Fruit fly (Drosophila melanogaster): ENCODE data around the gene CG1523.

Gene CG1523

dm6 chr3R:28847547-28848316, 28.3 kb upstream of the CG1523 start (continued):
- TF ChIP-seq unpg (GFP tag; optimal IDR thresholded peaks at IDR 0.05), result peak; percentile 6
- TF ChIP-seq tio (GFP tag; optimal IDR thresholded peaks at IDR 0.05), result peak; percentile 16
- TF ChIP-seq CG2120 (GFP tag; optimal IDR thresholded peaks at IDR 0.05), result no peak
- TF ChIP-seq CG9437 (GFP tag; optimal IDR thresholded peaks at IDR 0.05), result no peak
- no peak for TF ChIP-seq CG18011 (GFP tag; optimal IDR thresholded peaks at IDR 0.05)
- no peak for TF ChIP-seq unc-4 (GFP tag; IDR thresholded peaks at IDR 0.05; ENCODE audit: partially characterized antibody)
- TF ChIP-seq zfh2 (GFP tag; optimal IDR thresholded peaks at IDR 0.05), result no peak
- TF ChIP-seq HLH54F (GFP tag; optimal IDR thresholded peaks at IDR 0.05), result no peak
- TF ChIP-seq Kr (GFP tag; optimal IDR thresholded peaks at IDR 0.05), result no peak
- TF ChIP-seq cg (GFP tag; optimal IDR thresholded peaks at IDR 0.05), result no peak
- no peak for TF ChIP-seq gfzf (GFP tag; optimal IDR thresholded peaks at IDR 0.05)
- peak; percentile 15 for TF ChIP-seq CG8924 (tag; optimal IDR thresholded peaks at IDR 0.05)
- no peak for TF ChIP-seq CG9215 (GFP tag; IDR thresholded peaks at IDR 0.05)
- TF ChIP-seq CG10366 (GFP tag; IDR thresholded peaks at IDR 0.05), result no peak
- no peak for TF ChIP-seq CG34224 (GFP tag; IDR thresholded peaks at IDR 0.05; ENCODE audit: partially characterized antibody)
- TF ChIP-seq Ssrp (tag; optimal IDR thresholded peaks at IDR 0.05), result peak; percentile 32
- TF ChIP-seq row (GFP tag; IDR thresholded peaks at IDR 0.05), result peak; percentile 47; the same call in 2 of the 3 replicates
- no peak for TF ChIP-seq CG2875 (GFP tag; optimal IDR thresholded peaks at IDR 0.05)
- TF ChIP-seq lov (optimal IDR thresholded peaks at IDR 0.05), result no peak
- TF ChIP-seq lov (GFP tag; IDR thresholded peaks at IDR 0.05), result no peak
- no peak for TF ChIP-seq sr (GFP tag; IDR thresholded peaks at IDR 0.05)
- TF ChIP-seq CG2129 (GFP tag; IDR thresholded peaks at IDR 0.05; ENCODE audit: partially characterized antibody), result no peak
- TF ChIP-seq CG1024 (GFP tag; IDR thresholded peaks at IDR 0.05), result no peak
- TF ChIP-seq zen2 (GFP tag; IDR thresholded peaks at IDR 0.05; ENCODE audit: partially characterized antibody), result no peak
- TF ChIP-seq Nf-YC (tag; optimal IDR thresholded peaks at IDR 0.05), result no peak
- TF ChIP-seq cas (GFP tag; IDR thresholded peaks at IDR 0.05), result no peak
- no peak for TF ChIP-seq CG11247 (GFP tag; IDR thresholded peaks at IDR 0.05)
- TF ChIP-seq zfh1 (GFP tag; IDR thresholded peaks at IDR 0.05), result no peak
- no peak for TF ChIP-seq tin (GFP tag; optimal IDR thresholded peaks at IDR 0.05)
- no peak for TF ChIP-seq chif (GFP tag; optimal IDR thresholded peaks at IDR 0.05)
- TF ChIP-seq CG12104 (GFP tag; optimal IDR thresholded peaks at IDR 0.05), result no peak
- no peak for TF ChIP-seq HmgZ (tag; optimal IDR thresholded peaks at IDR 0.05)
- TF ChIP-seq bbx (GFP tag; IDR thresholded peaks at IDR 0.05; ENCODE audit: partially characterized antibody), result no peak
- no peak for TF ChIP-seq disco-r (GFP tag; optimal IDR thresholded peaks at IDR 0.05)
- no peak for TF ChIP-seq Optix (GFP tag; IDR thresholded peaks at IDR 0.05)
- TF ChIP-seq danr (GFP tag; IDR thresholded peaks at IDR 0.05), result no peak
- TF ChIP-seq Neu2 (GFP tag; optimal IDR thresholded peaks at IDR 0.05; ENCODE audit: borderline replicate concordance), result no peak
- no peak for TF ChIP-seq Lim3 (GFP tag; IDR thresholded peaks at IDR 0.05)
- TF ChIP-seq CG33557 (GFP tag; optimal IDR thresholded peaks at IDR 0.05), result no peak
- TF ChIP-seq jumu (GFP tag; optimal IDR thresholded peaks at IDR 0.05), result no peak
- no peak for TF ChIP-seq exex (tag; optimal IDR thresholded peaks at IDR 0.05)
- TF ChIP-seq MBD-R2 (GFP tag; IDR thresholded peaks at IDR 0.05), result no peak
- TF ChIP-seq CG10565 (GFP tag; optimal IDR thresholded peaks at IDR 0.05), result no peak
- TF ChIP-seq fd96Cb (tag; optimal IDR thresholded peaks at IDR 0.05), result peak; percentile 0
- no peak for TF ChIP-seq sna (GFP tag; IDR thresholded peaks at IDR 0.05; ENCODE audit: partially characterized antibody)
- no peak for TF ChIP-seq CTCF (GFP tag; optimal IDR thresholded peaks at IDR 0.05)
- TF ChIP-seq chn (GFP tag; optimal IDR thresholded peaks at IDR 0.05), result no peak
- no peak for TF ChIP-seq HLH4C (GFP tag; IDR thresholded peaks at IDR 0.05; ENCODE audit: partially characterized antibody)
- no peak for TF ChIP-seq Elba2 (GFP tag; optimal IDR thresholded peaks at IDR 0.05)
- TF ChIP-seq CG16815 (GFP tag; optimal IDR thresholded peaks at IDR 0.05), result no peak
- no peak for TF ChIP-seq wek (GFP tag; optimal IDR thresholded peaks at IDR 0.05)
